Worm (Caenorhabditis elegans) whole organism, young adult: Measurements from ENCODE around the gene R01E6.7.
A peak's percentile ranks its signal among the peaks of the same experiment; 100 is the strongest.

ENCODE experiments used
- B0336.3 ChIP-seq: fragments of 200-800 bp; sonication (Bioruptor generic); IDR thresholded peaks from 2 replicates; pipeline ENCODE4 v1.3.6; 2022; ENCODE audit warnings: missing genetic modification characterization, missing compliant biosample characterization
- F52B5.7 ChIP-seq: sonication (generic microtip); optimal IDR thresholded peaks from 2 replicates; lab custom pipeline; 2016; ENCODE audit warnings: mild to moderate bottlenecking, missing genetic modification characterization, missing compliant biosample characterization
- F57C9.4 ChIP-seq: sonication (generic microtip); optimal IDR thresholded peaks from 2 replicates; lab custom pipeline; 2017; ENCODE audit warnings: mild to moderate bottlenecking, missing genetic modification characterization, missing compliant biosample characterization
- K11D2.4 ChIP-seq: fragments of 200-800 bp; sonication (Bioruptor generic); IDR thresholded peaks from 2 replicates; pipeline ENCODE4 v1.3.6; 2022; ENCODE audit warnings: missing genetic modification reagents, missing genetic modification characterization, missing compliant biosample characterization
- ama-1 ChIP-seq, 3 experiments: fragments of 150-350 bp in 1 of 3; sonication (generic microtip) in 2 of 3; optimal IDR thresholded peaks; 2 replicates each; lab custom pipeline; 2014 to 2018; ENCODE audit warnings: missing biosample characterization in 2 of 3, missing genetic modification characterization in 2 of 3, missing genetic modification reagents in 2 of 3
- atf-7 ChIP-seq: sonication (generic microtip); optimal IDR thresholded peaks from 2 replicates; lab custom pipeline; 2017; ENCODE audit warnings: mild to moderate bottlenecking, missing genetic modification characterization, missing compliant biosample characterization
- attf-5 ChIP-seq: fragments of 200-800 bp; sonication (Bioruptor generic); optimal IDR thresholded peaks from 2 replicates; lab custom pipeline; 2018; ENCODE audit warnings: mild to moderate bottlenecking, missing genetic modification characterization, missing compliant biosample characterization
- bed-1 ChIP-seq: fragments of 200-800 bp; sonication (Bioruptor generic); IDR thresholded peaks from 2 replicates; pipeline ENCODE4 v1.3.6; 2022; ENCODE audit warnings: missing genetic modification reagents, missing genetic modification characterization, missing compliant biosample characterization
- ccch-3 ChIP-seq: fragments of 200-800 bp; sonication (Bioruptor generic); optimal IDR thresholded peaks from 2 replicates; lab custom pipeline; 2018; ENCODE audit warnings: mild to moderate bottlenecking, missing genetic modification characterization, missing compliant biosample characterization
- cebp-1 ChIP-seq, 2 experiments: fragments of 200-800 bp in 1 of 2; sonication (Bioruptor generic) in 1 of 2; sonication (generic microtip) in 1 of 2; IDR thresholded peaks in 1 of 2; optimal IDR thresholded peaks in 1 of 2; 2 replicates each; pipeline versions ENCODE4 v1.3.6 to Lab custom; 2017 to 2022; ENCODE audit warnings: missing compliant biosample characterization in 2 of 2, missing genetic modification characterization in 2 of 2, mild to moderate bottlenecking in 1 of 2, missing genetic modification reagents in 1 of 2, moderate library complexity in 1 of 2
- cebp-2 ChIP-seq: fragments of 200-800 bp; sonication (Bioruptor generic); IDR thresholded peaks from 2 replicates; pipeline ENCODE4 v1.3.6; 2022; ENCODE audit warnings: missing genetic modification characterization, missing compliant biosample characterization
- ceh-58 ChIP-seq: fragments of 200-800 bp; sonication (Bioruptor generic); IDR thresholded peaks from 2 replicates; pipeline ENCODE4 v1.3.6; 2022; ENCODE audit warnings: missing genetic modification characterization, missing compliant biosample characterization
- die-1 ChIP-seq: sonication (generic microtip); optimal IDR thresholded peaks from 2 replicates; lab custom pipeline; 2016; ENCODE audit warnings: missing genotype, mild to moderate bottlenecking, missing genetic modification characterization, missing compliant biosample characterization
- efl-1 ChIP-seq: fragments of 150-350 bp; optimal IDR thresholded peaks from 2 replicates; lab custom pipeline; 2014; ENCODE audit warnings: missing biosample characterization, missing genetic modification reagents, missing genetic modification characterization
- ekl-4 ChIP-seq: fragments of 200-800 bp; sonication (Bioruptor generic); IDR thresholded peaks from 2 replicates; pipeline ENCODE4 v1.3.6; 2022; ENCODE audit warnings: missing genetic modification reagents, missing genetic modification characterization, missing compliant biosample characterization
- ets-4 ChIP-seq: fragments of 200-800 bp; sonication (Bioruptor generic); optimal IDR thresholded peaks from 2 replicates; lab custom pipeline; 2018; ENCODE audit warnings: mild to moderate bottlenecking, missing genetic modification characterization, missing compliant biosample characterization
- hsf-1 ChIP-seq: fragments of 200-800 bp; sonication (Bioruptor generic); IDR thresholded peaks from 2 replicates; pipeline ENCODE4 v1.3.6; 2022; ENCODE audit warnings: missing genetic modification reagents, missing genetic modification characterization, missing compliant biosample characterization
- let-607 ChIP-seq, 2 experiments: fragments of 200-800 bp in 1 of 2; sonication (Bioruptor generic) in 1 of 2; sonication (generic microtip) in 1 of 2; optimal IDR thresholded peaks; 2 replicates each; lab custom pipeline; 2016 to 2018; ENCODE audit warnings: mild to moderate bottlenecking in 2 of 2, missing compliant biosample characterization in 2 of 2, missing genetic modification characterization in 2 of 2, moderate library complexity in 2 of 2, missing genotype in 1 of 2
- lin-40 ChIP-seq: sonication (generic microtip); optimal IDR thresholded peaks from 2 replicates; lab custom pipeline; 2016; ENCODE audit warnings: missing genetic modification characterization, mild to moderate bottlenecking, missing compliant biosample characterization, missing genotype, missing genetic modification reagents
- lsy-27 ChIP-seq: sonication (generic microtip); optimal IDR thresholded peaks from 2 replicates; lab custom pipeline; 2017; ENCODE audit warnings: missing genetic modification characterization, mild to moderate bottlenecking, missing compliant biosample characterization, antibody characterized with exemption, missing genotype, borderline replicate concordance; ENCODE audit not compliant: insufficient read depth
- madf-3 ChIP-seq: fragments of 200-800 bp; sonication (Bioruptor generic); IDR thresholded peaks from 2 replicates; pipeline ENCODE4 v1.3.6; 2022; ENCODE audit warnings: missing genetic modification reagents, missing genetic modification characterization, missing compliant biosample characterization
- madf-8 ChIP-seq: fragments of 200-800 bp; sonication (Bioruptor generic); conservative IDR thresholded peaks from 2 replicates; pipeline ENCODE4 v1.3.6; 2022; ENCODE audit warnings: missing genetic modification reagents, missing genetic modification characterization, missing compliant biosample characterization
- mcd-1 ChIP-seq: fragments of 200-800 bp; sonication (Bioruptor generic); IDR thresholded peaks from 2 replicates; pipeline ENCODE4 v1.3.6; 2022; ENCODE audit warnings: missing genetic modification reagents, missing genetic modification characterization, missing compliant biosample characterization
- nfya-2 ChIP-seq: fragments of 200-800 bp; sonication (Bioruptor generic); IDR thresholded peaks from 2 replicates; pipeline ENCODE4 v1.3.6; 2022; ENCODE audit warnings: missing genetic modification reagents, missing genetic modification characterization, missing compliant biosample characterization
- nhr-120 ChIP-seq: fragments of 200-800 bp; sonication (Bioruptor generic); IDR thresholded peaks from 2 replicates; pipeline ENCODE4 v1.3.6; 2022; ENCODE audit warnings: missing genetic modification characterization, missing compliant biosample characterization
- nhr-80 ChIP-seq: sonication (generic microtip); optimal IDR thresholded peaks from 2 replicates; lab custom pipeline; 2016; ENCODE audit warnings: missing genetic modification characterization, missing compliant biosample characterization
- nhr-90 ChIP-seq: sonication (generic microtip); optimal IDR thresholded peaks from 2 replicates; lab custom pipeline; 2016; ENCODE audit warnings: missing genotype, mild to moderate bottlenecking, missing genetic modification characterization, missing compliant biosample characterization
- pbrm-1 ChIP-seq: fragments of 200-800 bp; sonication (Bioruptor generic); IDR thresholded peaks from 2 replicates; pipeline ENCODE4 v1.3.6; 2022; ENCODE audit warnings: missing genetic modification reagents, missing genetic modification characterization, missing compliant biosample characterization
- rcor-1 ChIP-seq: fragments of 200-800 bp; sonication (Bioruptor generic); IDR thresholded peaks from 2 replicates; pipeline ENCODE4 v1.3.6; 2022; ENCODE audit warnings: missing genetic modification reagents, missing genetic modification characterization, missing compliant biosample characterization
- repo-1 ChIP-seq: sonication (generic microtip); optimal IDR thresholded peaks from 2 replicates; lab custom pipeline; 2017; ENCODE audit warnings: mild to moderate bottlenecking, missing genetic modification characterization, missing compliant biosample characterization
- sea-2 ChIP-seq: fragments of 200-800 bp; sonication (Bioruptor generic); IDR thresholded peaks from 2 replicates; pipeline ENCODE4 v1.3.6; 2022; ENCODE audit warnings: missing genetic modification characterization, missing compliant biosample characterization
- snpc-1.3 ChIP-seq: sonication (generic microtip); optimal IDR thresholded peaks from 2 replicates; lab custom pipeline; 2017; ENCODE audit warnings: missing genetic modification characterization, mild to moderate bottlenecking, missing compliant biosample characterization, antibody characterized with exemption, moderate library complexity, missing genotype, missing genetic modification reagents; ENCODE audit not compliant: insufficient read depth
- somi-1 ChIP-seq: fragments of 200-800 bp; sonication (Bioruptor generic); optimal IDR thresholded peaks from 2 replicates; lab custom pipeline; 2018; ENCODE audit warnings: mild to moderate bottlenecking, missing genetic modification characterization, missing compliant biosample characterization
- tbp1 ChIP-seq: fragments of 200-800 bp; sonication (Bioruptor generic); optimal IDR thresholded peaks from 2 replicates; lab custom pipeline; 2018; ENCODE audit warnings: mild to moderate bottlenecking, missing genetic modification characterization, missing compliant biosample characterization
- tbx-9 ChIP-seq: sonication (generic microtip); optimal IDR thresholded peaks from 2 replicates; lab custom pipeline; 2016; ENCODE audit warnings: borderline replicate concordance, missing genetic modification characterization, inconsistent platforms, missing compliant biosample characterization
- ztf-18 ChIP-seq: sonication (generic microtip); optimal IDR thresholded peaks from 2 replicates; lab custom pipeline; 2016; ENCODE audit warnings: missing genotype, mild to moderate bottlenecking, missing genetic modification characterization, missing compliant biosample characterization
- ztf-26 ChIP-seq: sonication (generic microtip); optimal IDR thresholded peaks from 2 replicates; lab custom pipeline; 2017; ENCODE audit warnings: missing genetic modification characterization, missing compliant biosample characterization
- ztf-28 ChIP-seq: fragments of 200-800 bp; sonication (Bioruptor generic); IDR thresholded peaks from 2 replicates; pipeline ENCODE4 v1.3.6; 2022; ENCODE audit warnings: missing genetic modification reagents, missing genetic modification characterization, missing compliant biosample characterization

Gene R01E6.7

ce11 chrX:13541335-13541734, 28.4 kb downstream of the R01E6.7 start:
- TF ChIP-seq repo-1 (tag; lab: Kevin White, UChicago) (no peak), F57C9.4 (tag; lab: Kevin White, UChicago) (no peak), ccch-3 (no peak), lin-40 (tag; lab: Kevin White, UChicago) (peak; percentile 35), nhr-80 (tag; lab: Kevin White, UChicago) (peak; percentile 21), ama-1 (optimal IDR thresholded peaks at IDR 0.05; lab: Kevin White, UChicago) (peak; percentile 88), ama-1 (GFP tag; optimal IDR thresholded peaks at IDR 0.05; lab: Kevin White, UChicago) (no peak)

- no peak for TF ChIP-seq sea-2 (GFP tag; lab: Robert Waterston, UW)
- no peak for TF ChIP-seq cebp-1 (GFP tag; IDR thresholded peaks at IDR 0.05; lab: Robert Waterston, UW)
- peak; percentile 5 for TF ChIP-seq cebp-1 (tag; optimal IDR thresholded peaks at IDR 0.05; lab: Kevin White, UChicago)
- no peak for TF ChIP-seq mcd-1 (GFP tag; lab: Robert Waterston, UW)
- no peak for TF ChIP-seq let-607 (tag; optimal IDR thresholded peaks at IDR 0.05; lab: Kevin White, UChicago)
- no peak for TF ChIP-seq tbp1 (GFP tag; lab: Kevin White, UChicago)
- no peak for TF ChIP-seq B0336.3 (GFP tag; lab: Robert Waterston, UW)
- TF ChIP-seq snpc-1.3 (tag; lab: Kevin White, UChicago): no peak
- no peak for TF ChIP-seq nfya-2 (GFP tag; lab: Robert Waterston, UW)
- TF ChIP-seq nhr-80 (tag; lab: Kevin White, UChicago): peak; percentile 37
- no peak for TF ChIP-seq ztf-28
- TF ChIP-seq attf-5 (GFP tag; lab: Kevin White, UChicago): no peak
- peak; percentile 59 for TF ChIP-seq somi-1 (GFP tag; lab: Kevin White, UChicago)
- TF ChIP-seq bed-1 (GFP tag; lab: Robert Waterston, UW): no peak
- peak; percentile 7 for TF ChIP-seq ztf-26 (tag; lab: Kevin White, UChicago)
- no peak for TF ChIP-seq tbx-9 (tag; lab: Kevin White, UChicago)
- TF ChIP-seq madf-8 (GFP tag; lab: Robert Waterston, UW): no peak
- no peak for TF ChIP-seq nhr-120 (GFP tag; lab: Robert Waterston, UW)
- TF ChIP-seq lin-40 (tag; lab: Kevin White, UChicago): peak; percentile 50
- TF ChIP-seq K11D2.4 (GFP tag; lab: Robert Waterston, UW): peak; percentile 52; the same call in 1 of the 2 replicates
- no peak for TF ChIP-seq efl-1 (GFP tag; lab: Kevin White, UChicago)
- TF ChIP-seq madf-3: no peak
Observed at ce11 chrX:13539701-13540100, 30.1 kb downstream of the R01E6.7 start.

ce11 chrX:13536759-13537158, 33.0 kb downstream of the R01E6.7 start, which contains the start of gene R01E6.5:
TSS of gene R01E6.5 (plus strand) at chrX:13537059.
- TF ChIP-seq nhr-90 (tag; lab: Kevin White, UChicago): no peak
- no peak for TF ChIP-seq ets-4 (GFP tag; lab: Kevin White, UChicago)
- TF ChIP-seq die-1 (tag; lab: Kevin White, UChicago): no peak
- no peak for TF ChIP-seq ekl-4 (GFP tag; lab: Robert Waterston, UW)
- TF ChIP-seq cebp-2 (GFP tag; lab: Robert Waterston, UW): no peak
- no peak for TF ChIP-seq pbrm-1 (GFP tag; lab: Robert Waterston, UW)
- no peak for TF ChIP-seq K11D2.4 (GFP tag; lab: Robert Waterston, UW)
- TF ChIP-seq hsf-1: no peak
- TF ChIP-seq ceh-58 (GFP tag; lab: Robert Waterston, UW): no peak
- no peak for TF ChIP-seq sea-2 (GFP tag; lab: Robert Waterston, UW)
- TF ChIP-seq F52B5.7 (tag; lab: Kevin White, UChicago): no peak
- TF ChIP-seq rcor-1: no peak
- no peak for TF ChIP-seq ztf-18 (tag; lab: Kevin White, UChicago)
- TF ChIP-seq madf-8 (GFP tag; lab: Robert Waterston, UW): no peak
- no peak for TF ChIP-seq atf-7 (tag; lab: Kevin White, UChicago)
- no peak for TF ChIP-seq lsy-27 (tag; lab: Kevin White, UChicago)
- no peak for TF ChIP-seq lin-40 (tag; lab: Kevin White, UChicago)
